Worm (Caenorhabditis elegans) whole organism, L3 larva: ENCODE measurements around the gene C14C6.5.

Experiments
- R02D3.7 ChIP-seq: fragments of 150-350 bp; optimal IDR thresholded peaks from 2 replicates; lab custom pipeline; 2014; ENCODE audit warnings: missing biosample characterization, missing genetic modification characterization
- aly-2 ChIP-seq: fragments of 150-350 bp; optimal IDR thresholded peaks from 2 replicates; lab custom pipeline; 2014; ENCODE audit warnings: missing biosample characterization, missing genetic modification characterization
- ama-1 ChIP-seq: fragments of 150-350 bp; optimal IDR thresholded peaks from 2 replicates; lab custom pipeline; 2018
- elt-2 ChIP-seq: sonication (generic microtip); optimal IDR thresholded peaks from 2 replicates; lab custom pipeline; 2016; ENCODE audit warnings: missing genetic modification reagents, mild to moderate bottlenecking, missing genetic modification characterization, missing compliant biosample characterization
- fkh-2 ChIP-seq: fragments of 150-350 bp; optimal IDR thresholded peaks from 2 replicates; lab custom pipeline; 2014; ENCODE audit warnings: missing biosample characterization, missing genetic modification reagents, missing genetic modification characterization
- lin-39 ChIP-seq: fragments of 150-350 bp; optimal IDR thresholded peaks from 2 replicates; lab custom pipeline; 2018; ENCODE audit warnings: missing biosample characterization, missing genetic modification reagents, missing genetic modification characterization
- lsy-12 ChIP-seq: sonication (generic microtip); optimal IDR thresholded peaks from 2 replicates; lab custom pipeline; 2016; ENCODE audit warnings: mild to moderate bottlenecking, missing genetic modification characterization, missing compliant biosample characterization
- nhr-11 ChIP-seq: fragments of 150-350 bp; optimal IDR thresholded peaks from 2 replicates; lab custom pipeline; 2014; ENCODE audit warnings: missing biosample characterization, missing genetic modification characterization
- nhr-25 ChIP-seq: sonication (generic microtip); optimal IDR thresholded peaks from 2 replicates; lab custom pipeline; 2017; ENCODE audit warnings: missing biosample characterization, missing genetic modification characterization
- nhr-77 ChIP-seq: fragments of 150-350 bp; optimal IDR thresholded peaks from 2 replicates; lab custom pipeline; 2014; ENCODE audit warnings: missing biosample characterization, missing genetic modification characterization
- pha-4 ChIP-seq: fragments of 150-350 bp; optimal IDR thresholded peaks from 2 replicates; lab custom pipeline; 2014; ENCODE audit warnings: missing biosample characterization, missing genetic modification reagents, missing genetic modification characterization
- skn-1 ChIP-seq: fragments of 150-350 bp; optimal IDR thresholded peaks from 2 replicates; lab custom pipeline; 2014; ENCODE audit warnings: missing biosample characterization, missing genetic modification characterization
- unc-39 ChIP-seq: sonication (generic microtip); optimal IDR thresholded peaks from 4 replicates; lab custom pipeline; 2017; ENCODE audit warnings: missing biosample characterization, missing genetic modification characterization
- ztf-11 ChIP-seq: fragments of 150-350 bp; optimal IDR thresholded peaks from 2 replicates; lab custom pipeline; 2014; ENCODE audit warnings: missing biosample characterization, missing genetic modification characterization

DNA sequence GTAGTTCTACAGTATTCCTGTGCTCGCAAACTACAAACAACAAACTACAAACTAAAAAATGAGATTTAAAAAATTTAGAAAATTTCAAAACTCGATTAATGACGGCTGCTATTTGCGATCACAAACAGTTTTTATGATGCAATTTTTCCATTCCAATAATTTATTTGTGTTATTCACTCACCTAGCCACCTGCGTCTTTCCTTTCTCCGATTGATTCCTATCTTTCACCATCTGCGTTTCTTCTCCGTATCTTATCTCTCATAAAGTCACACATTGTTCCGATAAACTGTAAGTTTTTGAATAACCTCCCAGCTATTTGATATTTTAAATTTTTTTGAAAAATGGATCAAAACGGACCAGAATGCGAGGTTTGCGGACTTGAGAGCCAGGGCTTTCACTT lies 2.3 kb upstream of the C14C6.5 start, which contains the start of gene nhr-132:
- TF ChIP-seq elt-2 (tag; lab: Kevin White, UChicago) (peak; percentile 60), nhr-11 (tag; lab: Kevin White, UChicago) (no peak), R02D3.7 (tag; lab: Kevin White, UChicago) (no peak), nhr-77 (tag; lab: Kevin White, UChicago) (no peak), nhr-25 (peak; percentile 28), unc-39 (tag; lab: Kevin White, UChicago) (no peak), ama-1 (lab: Kevin White, UChicago) (no peak), skn-1 (tag; lab: Kevin White, UChicago) (no peak), ztf-11 (tag; lab: Kevin White, UChicago) (no peak), aly-2 (tag; lab: Kevin White, UChicago) (no peak), pha-4 (tag; lab: Kevin White, UChicago) (no peak), lin-39 (no peak), fkh-2 (tag; lab: Kevin White, UChicago) (no peak), lsy-12 (tag; lab: Kevin White, UChicago) (no peak)
